Fruit fly (Drosophila melanogaster): ENCODE data around the gene CG15484.

The CG15484 gene

DNA sequence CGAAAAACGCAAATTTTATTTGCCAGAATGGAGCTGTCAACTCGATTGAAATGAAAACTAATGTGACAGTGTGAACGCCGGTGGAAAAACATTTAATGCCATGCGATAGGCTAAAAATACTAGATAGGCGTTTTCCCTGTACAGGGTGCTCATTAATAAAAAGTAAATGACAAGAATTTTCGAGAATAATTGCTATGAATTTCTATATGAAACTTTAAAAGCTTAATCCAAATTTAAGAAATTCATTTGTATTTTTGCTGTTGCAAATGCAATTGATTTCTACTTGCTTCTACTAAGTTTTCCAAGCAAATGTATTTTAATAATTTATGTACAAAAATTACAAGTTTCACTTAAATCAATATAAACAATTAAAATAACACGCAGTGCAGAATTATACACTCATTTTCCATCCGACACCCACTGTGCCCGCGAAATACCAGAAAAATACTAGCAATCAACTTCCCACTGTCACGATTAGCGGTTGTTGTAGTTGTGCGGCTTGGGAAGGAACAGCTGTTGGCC is 14.3 kb upstream of the CG15484 start, which contains the start of gene Pih1D1 (continued):
- TF ChIP-seq kay (GFP tag; optimal IDR thresholded peaks at IDR 0.05), result peak; percentile 89
- TF ChIP-seq chinmo (GFP tag; IDR thresholded peaks at IDR 0.05; ENCODE audit: partially characterized antibody), result no peak
- TF ChIP-seq CG16813 (GFP tag; IDR thresholded peaks at IDR 0.05; ENCODE audit: partially characterized antibody), result no peak
- TF ChIP-seq sr (GFP tag; IDR thresholded peaks at IDR 0.05), result peak; percentile 63; the same call in 1 of the 3 replicates
- TF ChIP-seq CG7271 (tag; optimal IDR thresholded peaks at IDR 0.05), result peak; percentile 72
- TF ChIP-seq CG4328 (GFP tag; optimal IDR thresholded peaks at IDR 0.05), result peak; percentile 92
- no peak for TF ChIP-seq CG8478 (optimal IDR thresholded peaks at IDR 0.05)
- peak; percentile 96 for TF ChIP-seq CG6254 (GFP tag; optimal IDR thresholded peaks at IDR 0.05)
- peak; percentile 96 for TF ChIP-seq CG10147 (GFP tag; optimal IDR thresholded peaks at IDR 0.05)
- peak in 1 of 2 experiments; percentile 64 for TF ChIP-seq insv (GFP tag; optimal IDR thresholded peaks at IDR 0.05)
- no peak for TF ChIP-seq Dll (GFP tag; IDR thresholded peaks at IDR 0.05; ENCODE audit: partially characterized antibody)
- TF ChIP-seq CG12219 (GFP tag; optimal IDR thresholded peaks at IDR 0.05), result peak; percentile 83
- peak; percentile 97 for TF ChIP-seq slbo (GFP tag; IDR thresholded peaks at IDR 0.05)
- peak; percentile 71 for TF ChIP-seq her (GFP tag; optimal IDR thresholded peaks at IDR 0.05)
- TF ChIP-seq CG31224 (GFP tag; IDR thresholded peaks at IDR 0.05), result peak; percentile 93
- TF ChIP-seq Atf3 (GFP tag; optimal IDR thresholded peaks at IDR 0.05), result peak; percentile 83
- no peak for TF ChIP-seq CG10431 (GFP tag; optimal IDR thresholded peaks at IDR 0.05)
- peak; percentile 95 for TF ChIP-seq ase (GFP tag; IDR thresholded peaks at IDR 0.05)
- TF ChIP-seq CG14667 (GFP tag; IDR thresholded peaks at IDR 0.05), result peak; percentile 92
- peak; percentile 78; the same call in 2 of the 3 replicates for TF ChIP-seq Optix (GFP tag; IDR thresholded peaks at IDR 0.05)
- no peak for TF ChIP-seq Kr (GFP tag; optimal IDR thresholded peaks at IDR 0.05)
- peak; percentile 85 for TF ChIP-seq Mes4 (GFP tag; optimal IDR thresholded peaks at IDR 0.05)
- TF ChIP-seq Blimp-1 (GFP tag; optimal IDR thresholded peaks at IDR 0.05), result peak; percentile 92
- TF ChIP-seq H15 (GFP tag; IDR thresholded peaks at IDR 0.05), result peak; percentile 94
- TF ChIP-seq CG2875 (GFP tag; optimal IDR thresholded peaks at IDR 0.05), result peak; percentile 78
- TF ChIP-seq CG10543 (GFP tag; optimal IDR thresholded peaks at IDR 0.05), result peak; percentile 92
- peak; percentile 86 for TF ChIP-seq Poxn (GFP tag; IDR thresholded peaks at IDR 0.05)
- peak; percentile 76 for TF ChIP-seq chm (GFP tag; IDR thresholded peaks at IDR 0.05)
- no peak for TF ChIP-seq CG7963 (GFP tag; IDR thresholded peaks at IDR 0.05; ENCODE audit: partially characterized antibody)
- TF ChIP-seq pan (optimal IDR thresholded peaks at IDR 0.05), result no peak
- peak in 1 of 2 experiments; percentile 97 for TF ChIP-seq pan (GFP tag; optimal IDR thresholded peaks at IDR 0.05 in 1 of 2, IDR thresholded peaks at IDR 0.05 in 1 of 2)
- peak; percentile 45 for TF ChIP-seq fd64A (GFP tag; optimal IDR thresholded peaks at IDR 0.05)
- peak; percentile 98 for TF ChIP-seq dysf (GFP tag; IDR thresholded peaks at IDR 0.05)
- TF ChIP-seq CG3407 (GFP tag; optimal IDR thresholded peaks at IDR 0.05), result peak; percentile 82
- peak; percentile 96 for TF ChIP-seq CG14014 (GFP tag; IDR thresholded peaks at IDR 0.05)
- TF ChIP-seq HLHmδ (GFP tag; optimal IDR thresholded peaks at IDR 0.05), result no peak
- peak; percentile 92 for TF ChIP-seq CG7786 (GFP tag; optimal IDR thresholded peaks at IDR 0.05)
- peak; percentile 34 to 36 for TF ChIP-seq tll (GFP tag; optimal IDR thresholded peaks at IDR 0.05)
- TF ChIP-seq CG9437 (GFP tag; optimal IDR thresholded peaks at IDR 0.05), result peak; percentile 90
- peak; percentile 18 for TF ChIP-seq CG14965 (GFP tag; optimal IDR thresholded peaks at IDR 0.05; ENCODE audit: borderline replicate concordance)
- peak; percentile 96 for TF ChIP-seq Med (GFP tag)
- peak; percentile 95 for TF ChIP-seq CG11456 (GFP tag; IDR thresholded peaks at IDR 0.05)
- peak; percentile 77 for TF ChIP-seq CG15073 (GFP tag; optimal IDR thresholded peaks at IDR 0.05)
- TF ChIP-seq CG18599 (GFP tag; optimal IDR thresholded peaks at IDR 0.05), result peak; percentile 95
- peak; percentile 52 for TF ChIP-seq CG31365 (tag; optimal IDR thresholded peaks at IDR 0.05)
- no peak for TF ChIP-seq Nf-YC (tag; optimal IDR thresholded peaks at IDR 0.05)
- TF ChIP-seq Doc3 (GFP tag; IDR thresholded peaks at IDR 0.05; ENCODE audit: partially characterized antibody), result no peak
- TF ChIP-seq CG30020 (tag; optimal IDR thresholded peaks at IDR 0.05), result peak; percentile 89
- peak; percentile 74 for TF ChIP-seq CG1603 (tag; optimal IDR thresholded peaks at IDR 0.05)
- no peak for TF ChIP-seq cad (GFP tag; optimal IDR thresholded peaks at IDR 0.05)

Measured in whole organism, embryonic.